Fruit fly (Drosophila melanogaster): ENCODE data around the gene CG9500.
A peak's percentile ranks its signal among the peaks of the same experiment; 100 is the strongest.

Gene CG9500

dm6 chr2L:6351809-6352182 is 6.3 kb downstream of the CG9500 start (continued):
- no peak for TF ChIP-seq stwl (tag; optimal IDR thresholded peaks at IDR 0.05)
- TF ChIP-seq CG11398 (GFP tag; optimal IDR thresholded peaks at IDR 0.05), result no peak
- peak; percentile 4 for TF ChIP-seq CG13123 (GFP tag; optimal IDR thresholded peaks at IDR 0.05)
- TF ChIP-seq Opbp (GFP tag; IDR thresholded peaks at IDR 0.05; ENCODE audit: partially characterized antibody), result no peak; the same call in 2 of the 3 replicates
- peak; percentile 68 for TF ChIP-seq CG10462 (GFP tag; optimal IDR thresholded peaks at IDR 0.05)
- peak; percentile 55; the same call in 2 of the 3 replicates for TF ChIP-seq ase (GFP tag; IDR thresholded peaks at IDR 0.05)
- TF ChIP-seq MESR4 (GFP tag; optimal IDR thresholded peaks at IDR 0.05), result no peak
- peak; percentile 38 for TF ChIP-seq p53 (GFP tag; optimal IDR thresholded peaks at IDR 0.05)
- TF ChIP-seq Fer2 (tag; optimal IDR thresholded peaks at IDR 0.05), result peak; percentile 83
- TF ChIP-seq vvl (GFP tag; IDR thresholded peaks at IDR 0.05), result peak; percentile 85
- no peak for TF ChIP-seq zf30C (GFP tag; optimal IDR thresholded peaks at IDR 0.05)
- no peak for TF ChIP-seq Stat92E (GFP tag; optimal IDR thresholded peaks at IDR 0.05)
- TF ChIP-seq CG3726 (GFP tag; IDR thresholded peaks at IDR 0.05), result peak; percentile 78; the same call in 2 of the 3 replicates
- TF ChIP-seq sens-2 (GFP tag; IDR thresholded peaks at IDR 0.05), result no peak
- peak; percentile 57 for TF ChIP-seq Bdp1 (GFP tag; optimal IDR thresholded peaks at IDR 0.05)
- TF ChIP-seq mld (GFP tag; IDR thresholded peaks at IDR 0.05; ENCODE audit: partially characterized antibody), result no peak
- TF ChIP-seq Nf-YA (GFP tag; IDR thresholded peaks at IDR 0.05), result peak; percentile 39; the same call in 1 of the 2 replicates
- peak; percentile 97 for TF ChIP-seq CG34376 (GFP tag; optimal IDR thresholded peaks at IDR 0.05)
- TF ChIP-seq unc-4 (GFP tag; IDR thresholded peaks at IDR 0.05; ENCODE audit: partially characterized antibody), result no peak
- no peak for TF ChIP-seq ash1 (GFP tag; optimal IDR thresholded peaks at IDR 0.05)
- TF ChIP-seq CG31388 (GFP tag; optimal IDR thresholded peaks at IDR 0.05), result peak; percentile 58
- TF ChIP-seq sc (optimal IDR thresholded peaks at IDR 0.05), result no peak
- TF ChIP-seq sc (GFP tag; optimal IDR thresholded peaks at IDR 0.05), result no peak
- peak; percentile 73 for TF ChIP-seq CG12104 (GFP tag; optimal IDR thresholded peaks at IDR 0.05)
- TF ChIP-seq CG1529 (GFP tag; optimal IDR thresholded peaks at IDR 0.05), result peak; percentile 21
- no peak for TF ChIP-seq CG1832 (GFP tag; optimal IDR thresholded peaks at IDR 0.05)
- TF ChIP-seq schlank (tag; optimal IDR thresholded peaks at IDR 0.05), result peak; percentile 79
- peak; percentile 77 for TF ChIP-seq Chrac-16 (GFP tag; optimal IDR thresholded peaks at IDR 0.05)
- peak; percentile 93 for TF ChIP-seq CG30403 (GFP tag; optimal IDR thresholded peaks at IDR 0.05)
- TF ChIP-seq pzg (GFP tag; optimal IDR thresholded peaks at IDR 0.05), result no peak
- peak; percentile 65 for TF ChIP-seq repo (GFP tag; optimal IDR thresholded peaks at IDR 0.05)
- TF ChIP-seq cg (GFP tag; optimal IDR thresholded peaks at IDR 0.05), result no peak
- TF ChIP-seq pum (GFP tag; optimal IDR thresholded peaks at IDR 0.05), result peak; percentile 83
- TF ChIP-seq Six4 (GFP tag; optimal IDR thresholded peaks at IDR 0.05), result peak; percentile 53
- TF ChIP-seq CG7987 (GFP tag; optimal IDR thresholded peaks at IDR 0.05), result peak; percentile 48
- TF ChIP-seq amos (GFP tag; IDR thresholded peaks at IDR 0.05; ENCODE audit: partially characterized antibody), result peak; percentile 38; the same call in 1 of the 2 replicates
- peak; percentile 83 for TF ChIP-seq Ada2b (GFP tag; IDR thresholded peaks at IDR 0.05)
- peak; percentile 60 for TF ChIP-seq CG6654 (GFP tag; optimal IDR thresholded peaks at IDR 0.05)
- no peak for TF ChIP-seq zen2 (GFP tag; IDR thresholded peaks at IDR 0.05; ENCODE audit: partially characterized antibody)
- peak; percentile 2 for TF ChIP-seq Spps (tag; optimal IDR thresholded peaks at IDR 0.05)
- peak; percentile 50 for TF ChIP-seq CG18764 (GFP tag; optimal IDR thresholded peaks at IDR 0.05)
- peak; percentile 86 for TF ChIP-seq CG13624 (GFP tag; optimal IDR thresholded peaks at IDR 0.05)
- TF ChIP-seq sr (GFP tag; IDR thresholded peaks at IDR 0.05), result no peak
- TF ChIP-seq CG6765 (GFP tag; optimal IDR thresholded peaks at IDR 0.05), result peak; percentile 59
- peak; percentile 74 for TF ChIP-seq CG10979 (tag; optimal IDR thresholded peaks at IDR 0.05)
- peak; percentile 80 for TF ChIP-seq Bteb2 (GFP tag; optimal IDR thresholded peaks at IDR 0.05)
- TF ChIP-seq Jarid2 (GFP tag; optimal IDR thresholded peaks at IDR 0.05), result peak; percentile 61
- TF ChIP-seq lmd (GFP tag; IDR thresholded peaks at IDR 0.05), result peak; percentile 90
- peak; percentile 8 for TF ChIP-seq MTF-1 (GFP tag; optimal IDR thresholded peaks at IDR 0.05; ENCODE audit: borderline replicate concordance)
- peak; percentile 84 for TF ChIP-seq CG15011 (GFP tag; optimal IDR thresholded peaks at IDR 0.05)

Data from whole organism, embryonic.